Worm (Caenorhabditis elegans) whole organism, late embryonic: Measurements from ENCODE around the gene Y43F8C.23.

Experiments
- F13H6.1 ChIP-seq: sonication (generic microtip); optimal IDR thresholded peaks from 2 replicates; lab custom pipeline; 2016; ENCODE audit warnings: missing genetic modification characterization, missing compliant biosample characterization
- K02D7.2 ChIP-seq: sonication (generic microtip); optimal IDR thresholded peaks from 2 replicates; lab custom pipeline; 2017; ENCODE audit warnings: mild to moderate bottlenecking, missing genetic modification characterization, missing compliant biosample characterization
- K09A11.1 ChIP-seq: sonication (generic microtip); optimal IDR thresholded peaks from 2 replicates; lab custom pipeline; 2017; ENCODE audit warnings: antibody characterized with exemption, mild to moderate bottlenecking, missing genetic modification characterization, missing compliant biosample characterization; ENCODE audit not compliant: insufficient read depth
- Y22D7AL.16 ChIP-seq: sonication (generic microtip); optimal IDR thresholded peaks from 2 replicates; lab custom pipeline; 2016; ENCODE audit warnings: missing genetic modification characterization, missing compliant biosample characterization
- ama-1 ChIP-seq: fragments of 150-350 bp; optimal IDR thresholded peaks from 2 replicates; lab custom pipeline; 2014
- ceh-14 ChIP-seq: sonication (generic microtip); optimal IDR thresholded peaks from 2 replicates; lab custom pipeline; 2016; ENCODE audit warnings: missing genotype, missing genetic modification characterization, missing compliant biosample characterization
- ceh-18 ChIP-seq: sonication (generic microtip); optimal IDR thresholded peaks from 2 replicates; lab custom pipeline; 2016; ENCODE audit warnings: missing genetic modification characterization, missing compliant biosample characterization
- ceh-2 ChIP-seq: sonication (generic microtip); optimal IDR thresholded peaks from 2 replicates; lab custom pipeline; 2016; ENCODE audit warnings: missing genotype, missing genetic modification characterization, missing compliant biosample characterization
- ceh-22 ChIP-seq: sonication (generic microtip); optimal IDR thresholded peaks from 2 replicates; lab custom pipeline; 2017; ENCODE audit warnings: missing biosample characterization, missing genetic modification characterization
- ceh-24 ChIP-seq: sonication (generic microtip); optimal IDR thresholded peaks from 2 replicates; lab custom pipeline; 2016; ENCODE audit warnings: mild to moderate bottlenecking, missing genetic modification characterization, missing compliant biosample characterization
- ceh-30 ChIP-seq: fragments of 150-350 bp; optimal IDR thresholded peaks from 2 replicates; lab custom pipeline; 2014; ENCODE audit warnings: missing biosample characterization, missing genetic modification characterization
- ceh-31 ChIP-seq: sonication (generic microtip); optimal IDR thresholded peaks from 2 replicates; lab custom pipeline; 2016; ENCODE audit warnings: missing genetic modification characterization, missing compliant biosample characterization
- ceh-34 ChIP-seq: sonication (generic microtip); optimal IDR thresholded peaks from 2 replicates; lab custom pipeline; 2016; ENCODE audit warnings: mild to moderate bottlenecking, missing genetic modification characterization, missing compliant biosample characterization
- ceh-45 ChIP-seq: fragments of 200-800 bp; sonication (Bioruptor generic); IDR thresholded peaks from 2 replicates; pipeline ENCODE4 v1.3.6; 2022; ENCODE audit warnings: missing genetic modification reagents, missing genetic modification characterization, missing compliant biosample characterization
- ceh-48 ChIP-seq: sonication (generic microtip); optimal IDR thresholded peaks from 2 replicates; lab custom pipeline; 2016; ENCODE audit warnings: missing genetic modification characterization, inconsistent platforms, missing compliant biosample characterization
- ceh-6 ChIP-seq: fragments of 200-800 bp; sonication (Bioruptor generic); optimal IDR thresholded peaks from 2 replicates; lab custom pipeline; 2018; ENCODE audit warnings: mild to moderate bottlenecking, missing genetic modification characterization, missing compliant biosample characterization
- ceh-9 ChIP-seq: sonication (generic microtip); optimal IDR thresholded peaks from 2 replicates; lab custom pipeline; 2016; ENCODE audit warnings: mild to moderate bottlenecking, missing genetic modification characterization, inconsistent platforms, missing compliant biosample characterization
- che-1 ChIP-seq: sonication (generic microtip); optimal IDR thresholded peaks from 2 replicates; lab custom pipeline; 2016; ENCODE audit warnings: mild to moderate bottlenecking, missing genetic modification characterization, missing compliant biosample characterization
- dmd-4 ChIP-seq: sonication (generic microtip); optimal IDR thresholded peaks from 2 replicates; lab custom pipeline; 2016; ENCODE audit warnings: borderline replicate concordance, missing genetic modification characterization, missing compliant biosample characterization
- dve-1 ChIP-seq: sonication (generic microtip); optimal IDR thresholded peaks from 2 replicates; lab custom pipeline; 2017; ENCODE audit warnings: antibody characterized with exemption, mild to moderate bottlenecking, missing genetic modification characterization, missing compliant biosample characterization
- elt-2 ChIP-seq: sonication (generic microtip); optimal IDR thresholded peaks from 2 replicates; lab custom pipeline; 2016; ENCODE audit warnings: missing genetic modification reagents, missing genetic modification characterization, missing compliant biosample characterization
- fax-1 ChIP-seq: sonication (generic microtip); optimal IDR thresholded peaks from 2 replicates; lab custom pipeline; 2016; ENCODE audit warnings: missing genotype, missing genetic modification characterization, missing compliant biosample characterization
- fkh-10 ChIP-seq: fragments of 150-350 bp; optimal IDR thresholded peaks from 2 replicates; lab custom pipeline; 2014; ENCODE audit warnings: missing biosample characterization, missing genetic modification reagents, missing genetic modification characterization
- fkh-6 ChIP-seq: sonication (generic microtip); optimal IDR thresholded peaks from 2 replicates; lab custom pipeline; 2016; ENCODE audit warnings: missing genetic modification characterization, missing compliant biosample characterization
- gmeb-2 ChIP-seq: sonication (generic microtip); optimal IDR thresholded peaks from 2 replicates; lab custom pipeline; 2016; ENCODE audit warnings: missing genetic modification characterization, inconsistent platforms, missing compliant biosample characterization
- hlh-30 ChIP-seq: sonication (generic microtip); optimal IDR thresholded peaks from 2 replicates; lab custom pipeline; 2017; ENCODE audit warnings: antibody characterized with exemption, missing genetic modification characterization, missing compliant biosample characterization; ENCODE audit not compliant: insufficient read depth
- hlh-6 ChIP-seq: sonication (generic microtip); optimal IDR thresholded peaks from 2 replicates; lab custom pipeline; 2016; ENCODE audit warnings: missing genotype, missing genetic modification characterization, missing compliant biosample characterization
- hlh-8 ChIP-seq: sonication (generic microtip); optimal IDR thresholded peaks from 2 replicates; lab custom pipeline; 2016; ENCODE audit warnings: missing genotype, missing genetic modification characterization, missing compliant biosample characterization
- lim-6 ChIP-seq: sonication (generic microtip); optimal IDR thresholded peaks from 2 replicates; lab custom pipeline; 2016; ENCODE audit warnings: missing genetic modification characterization, missing compliant biosample characterization
- lin-11 ChIP-seq: fragments of 200-800 bp; sonication (Bioruptor generic); optimal IDR thresholded peaks from 2 replicates; lab custom pipeline; 2018; ENCODE audit warnings: mild to moderate bottlenecking, missing genetic modification characterization, missing compliant biosample characterization
- madf-2 ChIP-seq: sonication (generic microtip); optimal IDR thresholded peaks from 2 replicates; lab custom pipeline; 2017; ENCODE audit warnings: missing genetic modification characterization, missing compliant biosample characterization
- nhr-11 ChIP-seq: fragments of 150-350 bp; optimal IDR thresholded peaks from 2 replicates; lab custom pipeline; 2014; ENCODE audit warnings: missing biosample characterization, missing genetic modification characterization
- nhr-232 ChIP-seq: sonication (generic microtip); optimal IDR thresholded peaks from 2 replicates; lab custom pipeline; 2016; ENCODE audit warnings: missing genetic modification characterization, missing compliant biosample characterization
- npax-4 ChIP-seq: sonication (generic microtip); optimal IDR thresholded peaks from 2 replicates; lab custom pipeline; 2016; ENCODE audit warnings: missing genetic modification characterization, missing compliant biosample characterization
- odd-2 ChIP-seq: sonication (generic microtip); optimal IDR thresholded peaks from 2 replicates; lab custom pipeline; 2017; ENCODE audit warnings: antibody characterized with exemption, mild to moderate bottlenecking, missing genetic modification characterization, missing compliant biosample characterization
- pag-3 ChIP-seq: sonication (generic microtip); optimal IDR thresholded peaks from 2 replicates; lab custom pipeline; 2016; ENCODE audit warnings: missing compliant biosample characterization, missing genetic modification characterization, borderline replicate concordance
- pha-2 ChIP-seq: sonication (generic microtip); optimal IDR thresholded peaks from 2 replicates; lab custom pipeline; 2017; ENCODE audit warnings: mild to moderate bottlenecking, missing genetic modification characterization, missing compliant biosample characterization
- pqm-1 ChIP-seq: sonication (generic microtip); optimal IDR thresholded peaks from 2 replicates; lab custom pipeline; 2016; ENCODE audit warnings: missing genetic modification characterization, missing compliant biosample characterization
- pros-1 ChIP-seq: fragments of 150-350 bp; optimal IDR thresholded peaks from 2 replicates; lab custom pipeline; 2014; ENCODE audit warnings: missing biosample characterization, missing genetic modification reagents, missing genetic modification characterization
- ref-2 ChIP-seq: sonication (generic microtip); optimal IDR thresholded peaks from 2 replicates; lab custom pipeline; 2016; ENCODE audit warnings: missing genetic modification characterization, missing compliant biosample characterization
- sdc-2 ChIP-seq: sonication (generic microtip); optimal IDR thresholded peaks from 2 replicates; lab custom pipeline; 2016; ENCODE audit warnings: missing genotype, missing genetic modification characterization, missing compliant biosample characterization
- sox-2 ChIP-seq: fragments of 200-800 bp; sonication (Bioruptor generic); IDR thresholded peaks from 2 replicates; pipeline ENCODE4 v1.3.6; 2022; ENCODE audit warnings: missing genetic modification reagents, missing genetic modification characterization, missing compliant biosample characterization
- sox-4 ChIP-seq: sonication (generic microtip); optimal IDR thresholded peaks from 2 replicates; lab custom pipeline; 2017; ENCODE audit warnings: mild to moderate bottlenecking, missing genetic modification characterization, inconsistent platforms, missing compliant biosample characterization
- tbx-2 ChIP-seq: sonication (generic microtip); optimal IDR thresholded peaks from 2 replicates; lab custom pipeline; 2016; ENCODE audit warnings: missing genetic modification characterization, missing compliant biosample characterization
- ttx-3 ChIP-seq: sonication (generic microtip); optimal IDR thresholded peaks from 2 replicates; lab custom pipeline; 2016; ENCODE audit warnings: missing genetic modification reagents, missing genetic modification characterization, missing compliant biosample characterization
- unc-3 ChIP-seq, 2 experiments: fragments of 200-800 bp in 1 of 2; sonication (Bioruptor generic) in 1 of 2; sonication (generic microtip) in 1 of 2; conservative IDR thresholded peaks in 1 of 2; optimal IDR thresholded peaks in 1 of 2; 2 replicates each; pipeline versions ENCODE4 v1.3.6 to Lab custom; 2016 to 2022; ENCODE audit warnings: missing compliant biosample characterization in 2 of 2, missing genetic modification characterization in 2 of 2, missing genetic modification reagents in 1 of 2
- ztf-16 ChIP-seq: sonication (generic microtip); optimal IDR thresholded peaks from 2 replicates; lab custom pipeline; 2017; ENCODE audit warnings: missing genetic modification characterization, missing compliant biosample characterization

Y43F8C.23 gene

DNA sequence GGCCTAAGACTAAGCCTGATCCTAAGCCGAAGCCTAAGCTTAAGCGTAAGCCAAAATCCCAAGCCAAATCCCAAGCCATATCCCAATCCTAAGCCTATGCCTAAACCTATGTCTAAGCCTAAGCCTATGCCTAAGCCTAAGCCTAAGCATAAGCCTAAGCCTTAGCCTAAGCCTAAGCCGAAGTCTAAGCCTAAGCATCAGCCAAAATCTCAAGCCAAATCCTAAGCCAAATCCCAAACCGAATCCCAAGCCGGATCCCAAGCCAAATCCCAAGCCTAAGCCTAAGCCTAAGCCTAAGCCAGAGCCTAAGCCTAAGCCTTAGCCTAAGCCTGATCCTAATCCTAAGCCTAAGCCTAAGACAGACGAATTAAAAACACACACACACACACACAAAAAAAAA, 35.6 kb upstream of the Y43F8C.23 start:
- TF ChIP-seq K02D7.2 (tag; lab: Kevin White, UChicago) (no peak), pag-3 (tag; lab: Kevin White, UChicago) (no peak), dve-1 (peak; percentile 99), hlh-6 (tag; lab: Kevin White, UChicago) (no peak), pros-1 (tag; lab: Kevin White, UChicago) (no peak), che-1 (no peak)

DNA sequence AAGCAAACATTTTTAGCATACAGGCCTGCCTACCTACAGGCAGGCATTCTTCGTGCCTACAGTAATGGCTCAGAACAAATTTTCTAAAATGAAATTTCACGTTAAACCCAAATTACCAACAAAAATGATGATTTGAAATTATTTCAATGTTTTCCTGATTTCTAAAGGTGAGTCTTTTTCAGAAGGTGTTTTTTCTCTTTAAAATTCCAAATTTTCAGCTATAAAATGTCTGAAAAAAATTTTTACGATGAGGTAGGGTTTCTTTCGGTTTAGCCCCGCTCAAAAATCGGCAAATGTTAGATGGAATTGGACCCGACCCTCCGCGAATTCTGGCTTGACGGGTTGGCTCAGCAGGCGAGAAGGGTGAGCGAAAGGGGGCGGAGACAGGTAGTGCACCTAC, 34.3 kb upstream of the Y43F8C.23 start, which contains the start of gene W04E12.5:
Gene W04E12.5 (plus strand): TSS at position 301 of the 400 bp plus-strand sequence.
- TF ChIP-seq npax-4 (tag; lab: Kevin White, UChicago), result no peak
- TF ChIP-seq pqm-1 (tag; lab: Kevin White, UChicago), result no peak
- no peak for TF ChIP-seq ama-1 (lab: Kevin White, UChicago)
- no peak for TF ChIP-seq pag-3 (tag; lab: Kevin White, UChicago)
- TF ChIP-seq ref-2, result no peak
- TF ChIP-seq Y22D7AL.16 (tag; lab: Kevin White, UChicago), result no peak
- no peak for TF ChIP-seq ceh-22
- no peak for TF ChIP-seq ceh-18 (tag; lab: Kevin White, UChicago)
- TF ChIP-seq sox-4 (tag; lab: Kevin White, UChicago), result no peak
- no peak for TF ChIP-seq dmd-4
- no peak for TF ChIP-seq odd-2 (tag; lab: Kevin White, UChicago)
- TF ChIP-seq tbx-2 (tag; lab: Kevin White, UChicago), result no peak
- no peak for TF ChIP-seq lin-11 (tag; lab: Kevin White, UChicago)
- no peak for TF ChIP-seq fkh-10 (GFP tag; lab: Kevin White, UChicago)
- TF ChIP-seq gmeb-2 (tag; lab: Kevin White, UChicago), result no peak
- no peak for TF ChIP-seq sox-2 (GFP tag; lab: Robert Waterston, UW)
- no peak for TF ChIP-seq fax-1
- TF ChIP-seq pha-2, result no peak
- TF ChIP-seq elt-2 (tag; lab: Kevin White, UChicago), result no peak
- no peak for TF ChIP-seq sdc-2

DNA sequence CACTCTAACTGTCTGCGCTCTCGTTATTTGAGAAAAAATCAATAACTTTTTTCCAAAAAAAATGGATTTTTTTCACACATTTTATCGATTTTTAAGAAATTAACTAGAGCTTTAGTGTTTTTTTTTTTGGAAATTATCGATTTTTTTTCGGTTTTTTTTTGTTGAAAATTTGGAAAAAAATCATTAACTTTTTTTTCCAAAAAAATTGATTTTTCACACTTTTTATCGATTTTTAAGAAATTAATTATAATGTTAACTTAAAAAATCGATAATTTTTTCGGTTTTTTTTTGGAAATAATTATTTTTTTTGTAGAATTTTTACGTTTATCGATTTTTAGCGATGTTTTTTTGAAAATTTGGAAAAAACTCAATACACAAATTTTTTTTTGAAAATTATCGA, 32.7 kb upstream of the Y43F8C.23 start:
- TF ChIP-seq lim-6 (tag; lab: Kevin White, UChicago) (no peak), pag-3 (tag; lab: Kevin White, UChicago) (no peak), ceh-45 (no peak), ceh-31 (tag; lab: Kevin White, UChicago) (no peak), madf-2 (tag; lab: Kevin White, UChicago) (no peak), ceh-24 (tag; lab: Kevin White, UChicago) (no peak), ztf-16 (tag; lab: Kevin White, UChicago) (no peak), elt-2 (tag; lab: Kevin White, UChicago) (no peak), sdc-2 (no peak), nhr-232 (tag; lab: Kevin White, UChicago) (no peak), pros-1 (tag; lab: Kevin White, UChicago) (no peak), ceh-6 (GFP tag; lab: Kevin White, UChicago) (no peak), npax-4 (tag; lab: Kevin White, UChicago) (no peak), K02D7.2 (tag; lab: Kevin White, UChicago) (no peak), ref-2 (no peak), K09A11.1 (tag; lab: Kevin White, UChicago) (no peak), hlh-8 (tag; lab: Kevin White, UChicago) (no peak)

DNA sequence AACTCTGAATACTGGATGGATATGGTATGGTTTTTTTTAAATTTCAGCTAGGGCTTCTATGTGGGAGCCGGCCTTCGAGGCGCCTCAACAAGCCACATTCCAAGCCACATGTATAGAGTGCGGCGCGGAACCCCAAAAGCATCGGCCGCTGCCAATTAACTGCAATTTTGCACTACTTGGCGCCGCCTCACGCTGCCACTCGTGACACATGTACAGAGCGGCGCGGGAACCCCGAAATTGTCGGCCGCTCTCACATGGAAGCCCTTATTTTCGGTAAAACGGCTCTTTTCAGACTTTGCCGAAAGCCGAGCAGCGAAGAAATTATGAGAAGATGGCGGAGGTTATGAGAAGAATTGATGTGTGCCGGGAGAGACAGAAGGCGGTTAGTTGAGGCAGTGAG, 32.2 kb upstream of the Y43F8C.23 start:
- TF ChIP-seq dve-1 (no peak), ttx-3 (tag; lab: Kevin White, UChicago) (no peak), lim-6 (tag; lab: Kevin White, UChicago) (no peak), ceh-14 (tag; lab: Kevin White, UChicago) (no peak), F13H6.1 (tag; lab: Kevin White, UChicago) (no peak), pha-2 (no peak), nhr-11 (tag; lab: Kevin White, UChicago) (no peak), unc-3 (GFP tag; conservative IDR thresholded peaks at IDR 0.05; lab: Robert Waterston, UW) (no peak), unc-3 (tag; optimal IDR thresholded peaks at IDR 0.05; lab: Kevin White, UChicago) (no peak), hlh-6 (tag; lab: Kevin White, UChicago) (no peak), ceh-48 (tag; lab: Kevin White, UChicago) (no peak), ceh-30 (tag; lab: Kevin White, UChicago) (no peak), npax-4 (tag; lab: Kevin White, UChicago) (no peak), lin-11 (tag; lab: Kevin White, UChicago) (no peak), fkh-6 (no peak), ceh-2 (tag; lab: Kevin White, UChicago) (no peak), hlh-30 (tag; lab: Kevin White, UChicago) (no peak), ceh-34 (no peak), nhr-232 (tag; lab: Kevin White, UChicago) (no peak), ceh-18 (tag; lab: Kevin White, UChicago) (no peak), ceh-9 (tag; lab: Kevin White, UChicago) (no peak)
